Fruit fly (Drosophila melanogaster) whole organism: ENCODE data around the gene Atg101.

Experiments
- CG8478 ChIP-seq: fragments of >200 bp; optimal IDR thresholded peaks from 2 replicates; lab custom pipeline; 2018; ENCODE audit warnings: inconsistent platforms
- Dll ChIP-seq: fragments of >200 bp; optimal IDR thresholded peaks from 2 replicates; lab custom pipeline; 2017
- pan ChIP-seq: fragments of >200 bp; optimal IDR thresholded peaks from 2 replicates; lab custom pipeline; 2017
- psq ChIP-seq: fragments of >200 bp; optimal IDR thresholded peaks from 2 replicates; lab custom pipeline; 2017
- usp ChIP-seq: fragments of >200 bp; optimal IDR thresholded peaks from 2 replicates; lab custom pipeline; 2017; ENCODE audit warnings: missing biosample characterization, missing genetic modification characterization, mixed read lengths

- TF ChIP-seq Dll (lab: Kevin White, UChicago) (no peak), pan (lab: Kevin White, UChicago) (no peak), CG8478 (no peak), usp (GFP tag; lab: Kevin White, UChicago) (no peak), psq (no peak)
These were observed 19.5 kb upstream of the Atg101 start for dm6 chrX:18771995-18772394.
